Fruit fly (Drosophila melanogaster): ENCODE results near the gene CG2233.

CG2233 gene

DNA sequence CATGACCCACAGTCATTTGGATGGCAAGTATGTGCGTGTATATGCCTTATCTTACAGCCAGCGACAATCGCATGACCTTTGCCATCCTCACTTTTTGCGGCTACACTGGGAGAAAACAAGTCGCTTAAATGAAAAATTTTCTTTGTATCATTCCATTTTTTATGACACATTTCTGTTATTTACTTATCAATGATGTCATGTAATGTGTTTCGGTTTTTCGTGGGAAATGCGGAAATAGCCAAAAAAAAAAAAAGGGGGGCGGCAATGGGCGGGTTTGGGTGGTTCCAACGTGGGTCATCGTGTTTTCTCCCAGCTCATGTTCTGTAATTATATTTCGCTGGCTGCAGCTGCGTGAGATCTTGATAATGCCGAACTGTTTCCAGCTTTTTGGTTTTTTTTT lies 42.9 kb upstream of the CG2233 start:
- TF ChIP-seq disco-r (GFP tag; optimal IDR thresholded peaks at IDR 0.05) (no peak), rib (GFP tag; IDR thresholded peaks at IDR 0.05) (no peak), sisA (GFP tag; IDR thresholded peaks at IDR 0.05) (no peak), CG12744 (GFP tag; optimal IDR thresholded peaks at IDR 0.05) (no peak), Xbp1 (GFP tag; optimal IDR thresholded peaks at IDR 0.05) (peak; percentile 0), CG11398 (GFP tag; optimal IDR thresholded peaks at IDR 0.05) (no peak), CG10274 (GFP tag; optimal IDR thresholded peaks at IDR 0.05) (no peak), bsh (GFP tag; optimal IDR thresholded peaks at IDR 0.05) (no peak), gt (GFP tag; IDR thresholded peaks at IDR 0.05) (no peak), C15 (GFP tag; IDR thresholded peaks at IDR 0.05) (no peak), HHEX (GFP tag; optimal IDR thresholded peaks at IDR 0.05) (no peak), ftz-f1 (GFP tag; optimal IDR thresholded peaks at IDR 0.05) (no peak), CG32532 (GFP tag; IDR thresholded peaks at IDR 0.05) (no peak), CG15011 (GFP tag; optimal IDR thresholded peaks at IDR 0.05) (no peak), CG3847 (GFP tag; IDR thresholded peaks at IDR 0.05) (no peak), CG10979 (tag; optimal IDR thresholded peaks at IDR 0.05) (no peak), row (GFP tag; IDR thresholded peaks at IDR 0.05) (peak; percentile 51), Abd-B (GFP tag; optimal IDR thresholded peaks at IDR 0.05) (peak; percentile 2), dm (GFP tag; optimal IDR thresholded peaks at IDR 0.05) (no peak), Ptx1 (GFP tag; IDR thresholded peaks at IDR 0.05) (0 out of 2 replicates have a peak, but pooled peaks have one; percentile 25), Pdp1 (GFP tag; optimal IDR thresholded peaks at IDR 0.05) (peak in 1 of 2 experiments; percentile 60), CG18619 (GFP tag; optimal IDR thresholded peaks at IDR 0.05) (no peak), unc-4 (GFP tag; IDR thresholded peaks at IDR 0.05; ENCODE audit: partially characterized antibody) (no peak), CG31388 (GFP tag; optimal IDR thresholded peaks at IDR 0.05) (no peak), CG2120 (GFP tag; optimal IDR thresholded peaks at IDR 0.05) (peak; percentile 21), sens (GFP tag) (peak; percentile 86), CG7372 (GFP tag; IDR thresholded peaks at IDR 0.05) (no peak), ssp (GFP tag; IDR thresholded peaks at IDR 0.05) (no peak), Nf-YA (GFP tag; IDR thresholded peaks at IDR 0.05) (no peak), CG2202 (tag; optimal IDR thresholded peaks at IDR 0.05) (no peak), CG15514 (GFP tag; optimal IDR thresholded peaks at IDR 0.05) (no peak), CG31441 (GFP tag; IDR thresholded peaks at IDR 0.05) (no peak), B-H2 (GFP tag; optimal IDR thresholded peaks at IDR 0.05) (no peak), Hr78 (GFP tag; optimal IDR thresholded peaks at IDR 0.05) (peak in 1 of 2 experiments; percentile 32), CG7928 (GFP tag; optimal IDR thresholded peaks at IDR 0.05) (no peak), zen2 (GFP tag; IDR thresholded peaks at IDR 0.05; ENCODE audit: partially characterized antibody) (no peak), p53 (GFP tag; optimal IDR thresholded peaks at IDR 0.05) (no peak), Rfx (GFP tag; IDR thresholded peaks at IDR 0.05) (peak; percentile 31; the same call in 1 of the 2 replicates), cas (GFP tag; IDR thresholded peaks at IDR 0.05) (no peak), kni (GFP tag; optimal IDR thresholded peaks at IDR 0.05) (no peak), Spps (tag; optimal IDR thresholded peaks at IDR 0.05) (no peak), pros (GFP tag; optimal IDR thresholded peaks at IDR 0.05) (no peak), Poxn (GFP tag; IDR thresholded peaks at IDR 0.05) (no peak), CG17612 (GFP tag; IDR thresholded peaks at IDR 0.05) (no peak), vvl (GFP tag; IDR thresholded peaks at IDR 0.05) (0 out of 2 replicates have a peak, but pooled peaks have one; percentile 8), CG5245 (GFP tag; optimal IDR thresholded peaks at IDR 0.05) (no peak), PHDP (tag; optimal IDR thresholded peaks at IDR 0.05) (no peak), eve (GFP tag; optimal IDR thresholded peaks at IDR 0.05) (no peak), fru (optimal IDR thresholded peaks at IDR 0.05) (no peak), CG12236 (GFP tag; optimal IDR thresholded peaks at IDR 0.05) (no peak), onecut (GFP tag; IDR thresholded peaks at IDR 0.05) (no peak), CG6791 (GFP tag; IDR thresholded peaks at IDR 0.05; ENCODE audit: partially characterized antibody) (no peak)

Measured in whole organism, embryonic.